Fruit fly (Drosophila melanogaster): ENCODE measurements around the gene Uvrag.

The Uvrag gene

DNA sequence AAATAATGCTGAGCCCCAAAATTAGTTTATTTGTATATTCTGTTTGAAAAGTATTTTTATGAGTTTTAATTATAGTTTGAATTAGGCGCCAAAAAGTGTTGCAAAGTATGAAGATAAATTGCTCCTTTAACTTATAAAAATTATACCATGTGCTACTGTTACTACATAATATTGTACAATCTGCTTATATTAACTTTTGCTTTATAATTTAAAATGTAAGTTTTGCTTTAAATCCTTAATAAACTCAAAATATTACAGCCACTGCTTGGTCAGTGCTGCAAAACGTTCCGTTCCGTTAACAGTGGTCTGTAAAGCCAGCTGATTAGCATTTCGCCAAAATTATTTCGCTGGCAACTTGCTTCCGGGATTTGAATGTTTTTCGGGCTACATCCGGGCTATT, 3.1 kb downstream of the Uvrag start, which contains the start of gene CG31729 (continued):
- no peak for TF ChIP-seq achi (GFP tag; optimal IDR thresholded peaks at IDR 0.05)
- TF ChIP-seq lz (GFP tag; optimal IDR thresholded peaks at IDR 0.05): peak; percentile 22
- no peak for TF ChIP-seq vri (GFP tag; optimal IDR thresholded peaks at IDR 0.05)
- TF ChIP-seq esn (GFP tag; optimal IDR thresholded peaks at IDR 0.05): peak; percentile 44
- no peak for TF ChIP-seq Ets96B (tag; optimal IDR thresholded peaks at IDR 0.05)
- TF ChIP-seq Eip75B (GFP tag; optimal IDR thresholded peaks at IDR 0.05): peak; percentile 18
- peak; percentile 61 for TF ChIP-seq CG3919 (GFP tag; optimal IDR thresholded peaks at IDR 0.05)
- TF ChIP-seq net (GFP tag; optimal IDR thresholded peaks at IDR 0.05): no peak
- TF ChIP-seq CG15336 (GFP tag; IDR thresholded peaks at IDR 0.05): no peak
- TF ChIP-seq CG8632 (GFP tag; optimal IDR thresholded peaks at IDR 0.05): no peak
- no peak for TF ChIP-seq Smox (GFP tag; optimal IDR thresholded peaks at IDR 0.05)
- no peak for TF ChIP-seq CG9139 (GFP tag; optimal IDR thresholded peaks at IDR 0.05)
- TF ChIP-seq Ets21C (GFP tag; optimal IDR thresholded peaks at IDR 0.05): no peak
- peak; percentile 4 for TF ChIP-seq CG8319 (GFP tag; optimal IDR thresholded peaks at IDR 0.05)
- no peak for TF ChIP-seq dsx (GFP tag; optimal IDR thresholded peaks at IDR 0.05; ENCODE audit: poor library complexity, severe bottlenecking)
- peak; percentile 5 for TF ChIP-seq Eip93F (GFP tag; optimal IDR thresholded peaks at IDR 0.05)
- TF ChIP-seq Blimp-1 (GFP tag; optimal IDR thresholded peaks at IDR 0.05): no peak
- peak; percentile 90 for TF ChIP-seq Eip78C (GFP tag)
- TF ChIP-seq CG7368 (GFP tag; optimal IDR thresholded peaks at IDR 0.05): no peak
- no peak for TF ChIP-seq fd59A (GFP tag; optimal IDR thresholded peaks at IDR 0.05)
- TF ChIP-seq CG16779 (tag; optimal IDR thresholded peaks at IDR 0.05): no peak
- TF ChIP-seq salr (GFP tag; optimal IDR thresholded peaks at IDR 0.05): no peak
- no peak for TF ChIP-seq CG6808 (GFP tag; optimal IDR thresholded peaks at IDR 0.05)
- TF ChIP-seq CG6854 (GFP tag; optimal IDR thresholded peaks at IDR 0.05): no peak
- TF ChIP-seq Sox15 (GFP tag; optimal IDR thresholded peaks at IDR 0.05): no peak

DNA sequence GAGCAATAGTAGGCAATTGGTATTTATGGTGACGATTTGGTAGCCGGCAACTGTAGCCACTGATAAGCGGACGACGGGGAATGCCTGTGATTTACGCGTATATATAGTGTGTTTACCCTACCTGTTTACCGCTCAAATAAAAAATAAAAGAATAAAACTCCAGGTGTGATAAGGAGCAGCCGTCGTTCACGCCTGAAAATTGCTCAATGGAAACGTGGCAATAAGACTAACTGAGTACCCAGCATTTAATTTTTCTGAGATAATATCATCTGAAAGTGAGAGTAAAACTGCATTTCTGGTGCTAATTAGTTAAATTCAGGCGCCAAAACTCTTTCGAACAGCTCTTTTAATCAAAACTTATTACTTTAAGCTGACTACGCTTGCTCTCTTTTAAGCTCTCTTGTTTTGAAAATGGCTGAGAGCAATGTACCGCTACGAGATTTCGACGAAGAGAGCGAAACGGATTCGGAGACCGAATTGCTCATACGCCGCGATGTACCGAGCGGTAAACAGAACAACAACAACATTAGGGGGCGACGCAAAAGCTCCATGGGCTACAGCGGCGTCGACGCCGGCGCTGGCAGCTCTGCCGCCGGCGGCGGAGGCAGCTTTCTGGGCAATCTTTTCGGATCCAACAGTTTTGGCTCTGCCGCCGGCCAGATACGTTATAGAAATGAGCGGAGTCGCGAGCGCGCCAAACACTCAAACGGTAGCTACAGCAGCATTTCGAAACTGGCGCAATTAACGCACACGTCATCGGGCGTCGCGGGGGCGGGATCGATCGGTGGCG, 3.9 kb downstream of the Uvrag start:
- peak; percentile 97 for TF ChIP-seq fkh (GFP tag; optimal IDR thresholded peaks at IDR 0.05)
- peak; percentile 7 for TF ChIP-seq CG6808 (GFP tag; optimal IDR thresholded peaks at IDR 0.05)
- TF ChIP-seq Smox (GFP tag; optimal IDR thresholded peaks at IDR 0.05): peak; percentile 30
- TF ChIP-seq OdsH (GFP tag; optimal IDR thresholded peaks at IDR 0.05): peak; percentile 8
- no peak for TF ChIP-seq CG4318 (GFP tag; optimal IDR thresholded peaks at IDR 0.05)
- TF ChIP-seq eg (GFP tag; IDR thresholded peaks at IDR 0.05): peak; percentile 62; the same call in 2 of the 3 replicates
- peak; percentile 19 for TF ChIP-seq CG7368 (GFP tag; optimal IDR thresholded peaks at IDR 0.05)
- TF ChIP-seq vri (GFP tag; optimal IDR thresholded peaks at IDR 0.05): peak; percentile 54
- TF ChIP-seq achi (GFP tag; optimal IDR thresholded peaks at IDR 0.05): peak; percentile 35
- TF ChIP-seq fd85E (GFP tag; optimal IDR thresholded peaks at IDR 0.05): no peak
- TF ChIP-seq CG3919 (GFP tag; optimal IDR thresholded peaks at IDR 0.05): no peak
- TF ChIP-seq Blimp-1 (GFP tag; optimal IDR thresholded peaks at IDR 0.05): peak; percentile 84
- no peak for TF ChIP-seq dac (GFP tag; optimal IDR thresholded peaks at IDR 0.05)
- TF ChIP-seq CG32006 (GFP tag; optimal IDR thresholded peaks at IDR 0.05): peak; percentile 20
- no peak for TF ChIP-seq dsx (GFP tag; optimal IDR thresholded peaks at IDR 0.05; ENCODE audit: poor library complexity, severe bottlenecking)
- peak in 1 of 2 experiments; percentile 75 for TF ChIP-seq ss (GFP tag; optimal IDR thresholded peaks at IDR 0.05)
- no peak for TF ChIP-seq salr (GFP tag; optimal IDR thresholded peaks at IDR 0.05)
- peak; percentile 11 for TF ChIP-seq CG15336 (GFP tag; IDR thresholded peaks at IDR 0.05)
- TF ChIP-seq Eip78C (GFP tag): peak; percentile 51
- peak; percentile 55 for TF ChIP-seq CG34406 (GFP tag; optimal IDR thresholded peaks at IDR 0.05)
- TF ChIP-seq Met (GFP tag; optimal IDR thresholded peaks at IDR 0.05): peak; percentile 38
- no peak for TF ChIP-seq Hr38 (GFP tag; optimal IDR thresholded peaks at IDR 0.05)
- TF ChIP-seq CG8632 (GFP tag; optimal IDR thresholded peaks at IDR 0.05): peak; percentile 58
- TF ChIP-seq CG11902 (GFP tag; optimal IDR thresholded peaks at IDR 0.05): no peak
- TF ChIP-seq spab (GFP tag; optimal IDR thresholded peaks at IDR 0.05): peak; percentile 34
- no peak for TF ChIP-seq svp (GFP tag)
- TF ChIP-seq Sox102F (GFP tag; optimal IDR thresholded peaks at IDR 0.05): peak; percentile 38
- TF ChIP-seq CG11294 (GFP tag; IDR thresholded peaks at IDR 0.05): no peak
- TF ChIP-seq CG6854 (GFP tag; optimal IDR thresholded peaks at IDR 0.05): peak; percentile 61
- TF ChIP-seq fd59A (GFP tag; optimal IDR thresholded peaks at IDR 0.05): no peak
- no peak for TF ChIP-seq CG16779 (tag; optimal IDR thresholded peaks at IDR 0.05)
- peak; percentile 55 for TF ChIP-seq CG9139 (GFP tag; optimal IDR thresholded peaks at IDR 0.05)
- TF ChIP-seq Lpt (GFP tag; optimal IDR thresholded peaks at IDR 0.05): peak; percentile 22
- TF ChIP-seq CG6792 (GFP tag; optimal IDR thresholded peaks at IDR 0.05): peak; percentile 37
- TF ChIP-seq net (GFP tag; optimal IDR thresholded peaks at IDR 0.05): peak; percentile 56
- no peak for TF ChIP-seq lz (GFP tag; optimal IDR thresholded peaks at IDR 0.05)
- peak; percentile 27 for TF ChIP-seq CG10669 (GFP tag; optimal IDR thresholded peaks at IDR 0.05)
- TF ChIP-seq CG6163 (GFP tag; IDR thresholded peaks at IDR 0.05): peak; percentile 67; the same call in 2 of the 3 replicates
